Worm (Caenorhabditis elegans): ENCODE measurements around the gene Y17G7B.8.

Y17G7B.8 gene

ce11 chrII:12040167-12040566 lies 12.6 kb upstream of the Y17G7B.8 start:
- no peak for TF ChIP-seq rnt-1 (tag; optimal IDR thresholded peaks at IDR 0.05)
- peak; percentile 67 for TF ChIP-seq nhr-71 (tag; optimal IDR thresholded peaks at IDR 0.05)
- no peak for TF ChIP-seq ztf-11 (tag; optimal IDR thresholded peaks at IDR 0.05)
- TF ChIP-seq vab-15 (tag; optimal IDR thresholded peaks at IDR 0.05) = no peak
- no peak for TF ChIP-seq ces-1 (GFP tag; optimal IDR thresholded peaks at IDR 0.05)
- no peak for TF ChIP-seq lin-14 (GFP tag; optimal IDR thresholded peaks at IDR 0.05)
- TF ChIP-seq lir-3 (tag; optimal IDR thresholded peaks at IDR 0.05; ENCODE audit: poor library complexity) = no peak
- peak; percentile 51 for TF ChIP-seq elt-2 (tag; optimal IDR thresholded peaks at IDR 0.05)
- TF ChIP-seq ama-1 (optimal IDR thresholded peaks at IDR 0.05) = no peak
- TF ChIP-seq lin-39 (tag; optimal IDR thresholded peaks at IDR 0.05) = no peak
- TF ChIP-seq nhr-12 (tag; optimal IDR thresholded peaks at IDR 0.05) = no peak
- TF ChIP-seq mep-1 (tag; optimal IDR thresholded peaks at IDR 0.05) = peak; percentile 71
- peak; percentile 80 for TF ChIP-seq aha-1 (tag; optimal IDR thresholded peaks at IDR 0.05)
- TF ChIP-seq swsn-7 (tag; optimal IDR thresholded peaks at IDR 0.05) = peak; percentile 48
- TF ChIP-seq unc-130 (tag; optimal IDR thresholded peaks at IDR 0.05) = peak; percentile 28
- no peak for TF ChIP-seq C04F5.9 (tag; optimal IDR thresholded peaks at IDR 0.05)
- TF ChIP-seq sox-4 (tag; optimal IDR thresholded peaks at IDR 0.05) = no peak
- peak; percentile 73 for TF ChIP-seq nhr-85 (tag)
- TF ChIP-seq xbp-1 (tag; optimal IDR thresholded peaks at IDR 0.05) = peak; percentile 13
- TF ChIP-seq lin-15B (tag; optimal IDR thresholded peaks at IDR 0.05) = no peak
- TF ChIP-seq nhr-84 (tag; optimal IDR thresholded peaks at IDR 0.05) = no peak
- TF ChIP-seq snu-23 (GFP tag; optimal IDR thresholded peaks at IDR 0.05) = peak; percentile 80
- no peak for TF ChIP-seq tlp-1 (tag; optimal IDR thresholded peaks at IDR 0.05)
- peak; percentile 83 for TF ChIP-seq blmp-1 (tag; optimal IDR thresholded peaks at IDR 0.05)
- TF ChIP-seq nhr-19 (GFP tag; conservative IDR thresholded peaks at IDR 0.05) = peak; percentile 43; the same call in 1 of the 2 replicates
- TF ChIP-seq skn-1 (tag; optimal IDR thresholded peaks at IDR 0.05) = peak; percentile 26
- TF ChIP-seq zag-1 (tag; optimal IDR thresholded peaks at IDR 0.05) = no peak
- TF ChIP-seq mab-9 (GFP tag; IDR thresholded peaks at IDR 0.05) = no peak
- peak in 1 of 3 experiments; percentile 54 for TF ChIP-seq ceh-82 (tag; optimal IDR thresholded peaks at IDR 0.05)
- peak; percentile 14 for TF ChIP-seq dsc-1 (tag; optimal IDR thresholded peaks at IDR 0.05)
- no peak for TF ChIP-seq ceh-8 (GFP tag; optimal IDR thresholded peaks at IDR 0.05)
- TF ChIP-seq C16A3.4 (tag; optimal IDR thresholded peaks at IDR 0.05) = peak; percentile 27
- no peak for TF ChIP-seq egl-13 (tag; optimal IDR thresholded peaks at IDR 0.05)
- peak; percentile 61 for TF ChIP-seq nhr-47 (tag; optimal IDR thresholded peaks at IDR 0.05)
- peak in 1 of 2 experiments; percentile 33 for TF ChIP-seq mdl-1 (tag; optimal IDR thresholded peaks at IDR 0.05)
- TF ChIP-seq elt-3 (tag; optimal IDR thresholded peaks at IDR 0.05) = peak in 3 of 6 experiments; percentile 49 to 70 (median 50)
- TF ChIP-seq nhr-20 (tag; optimal IDR thresholded peaks at IDR 0.05) = peak; percentile 87
- no peak for TF ChIP-seq ztf-4 (tag; optimal IDR thresholded peaks at IDR 0.05)
- no peak for TF ChIP-seq nhr-237 (tag; optimal IDR thresholded peaks at IDR 0.05)
- peak; percentile 37 to 52 for TF ChIP-seq lsy-2 (tag; optimal IDR thresholded peaks at IDR 0.05)
- peak; percentile 40 for TF ChIP-seq tbx-2 (tag; optimal IDR thresholded peaks at IDR 0.05)
- TF ChIP-seq nhr-28 (tag; optimal IDR thresholded peaks at IDR 0.05) = no peak
- peak; percentile 36 for TF ChIP-seq F16B12.6 (tag; optimal IDR thresholded peaks at IDR 0.05)
- TF ChIP-seq efl-1 (optimal IDR thresholded peaks at IDR 0.05) = peak; percentile 43 to 56
- peak; percentile 10 to 13 for TF ChIP-seq efl-1 (GFP tag; optimal IDR thresholded peaks at IDR 0.05 in 1 of 2)
- peak; percentile 20 for TF ChIP-seq nhr-77 (tag; optimal IDR thresholded peaks at IDR 0.05)
- peak; percentile 1 for TF ChIP-seq snpc-4 (tag; optimal IDR thresholded peaks at IDR 0.05)
- peak; percentile 54 for TF ChIP-seq nhr-90 (tag; optimal IDR thresholded peaks at IDR 0.05; ENCODE audit: poor library complexity)
- TF ChIP-seq ets-5 (GFP tag; IDR thresholded peaks at IDR 0.05) = no peak
- TF ChIP-seq dpl-1 (GFP tag; optimal IDR thresholded peaks at IDR 0.05) = peak in 2 of 3 experiments; percentile 21 to 27
- no peak for TF ChIP-seq pqm-1 (tag; optimal IDR thresholded peaks at IDR 0.05)
- peak; percentile 56 to 68 for TF ChIP-seq lin-35 (GFP tag; optimal IDR thresholded peaks at IDR 0.05)
- TF ChIP-seq fkh-4 (tag; optimal IDR thresholded peaks at IDR 0.05; ENCODE audit: borderline replicate concordance) = no peak
- TF ChIP-seq hlh-4 (tag; optimal IDR thresholded peaks at IDR 0.05) = no peak

All from whole organism, L1 larva.